Fruit fly (Drosophila melanogaster) whole organism, adult: Measurements from ENCODE around the gene TBC1D23.

Experiments
- CG7045 ChIP-seq: fragments of 200-800 bp; sonication (Bioruptor generic); optimal IDR thresholded peaks from 2 replicates; lab custom pipeline; 2017; ENCODE audit warnings: missing biosample characterization, mild to moderate bottlenecking, missing genetic modification characterization
- ovo ChIP-seq: fragments of 200-800 bp; sonication (Bioruptor generic); optimal IDR thresholded peaks from 2 replicates; lab custom pipeline; 2016; ENCODE audit warnings: missing biosample characterization, missing genetic modification characterization

DNA sequence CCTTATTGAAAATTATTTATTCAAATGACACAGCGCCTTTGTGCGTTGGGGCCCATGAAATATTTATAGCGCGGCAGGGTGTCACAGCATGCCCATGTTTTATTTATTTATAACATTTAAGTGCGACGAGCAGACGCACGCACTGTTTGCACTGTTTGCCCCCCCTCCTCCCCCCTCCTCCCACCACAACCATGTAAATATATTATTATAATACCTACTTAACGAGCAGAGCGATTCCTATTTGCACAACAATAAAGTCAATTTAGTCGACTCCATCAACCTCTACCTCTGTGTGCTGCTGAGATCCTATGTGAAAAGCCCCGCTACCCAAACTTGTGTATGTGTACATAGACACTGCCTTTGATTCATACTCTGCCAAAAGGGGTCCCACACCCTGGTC lies 34.4 kb upstream of the TBC1D23 start:
- TF ChIP-seq ovo (GFP tag; lab: Kevin White, UChicago) (no peak), CG7045 (GFP tag; lab: Kevin White, UChicago) (no peak)
